Fruit fly (Drosophila melanogaster): ENCODE results near the gene Phlpp.

Phlpp gene

DNA sequence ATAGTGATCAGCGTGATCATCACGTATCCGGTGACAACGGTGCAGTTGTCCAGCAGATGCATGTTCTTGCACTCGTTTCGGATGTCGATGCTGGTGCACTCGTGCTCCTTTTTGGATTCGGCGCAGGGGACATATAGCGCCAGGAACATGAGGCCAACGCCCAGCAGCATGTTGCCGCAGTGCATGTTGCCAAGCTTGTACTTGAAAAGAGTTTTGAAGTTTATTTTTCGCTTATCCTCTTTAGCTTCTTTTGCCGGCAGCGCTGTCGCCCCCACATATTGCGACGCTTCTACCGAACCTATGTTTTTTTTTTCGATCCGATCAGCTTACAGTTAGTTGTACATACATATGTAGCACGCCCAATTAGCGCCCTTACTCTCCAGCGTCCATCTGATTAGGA, 9.5 kb downstream of the Phlpp start:
- TF ChIP-seq Dll (optimal IDR thresholded peaks at IDR 0.05) (no peak), usp (GFP tag; optimal IDR thresholded peaks at IDR 0.05) (no peak), CG8478 (optimal IDR thresholded peaks at IDR 0.05) (no peak), pan (optimal IDR thresholded peaks at IDR 0.05) (no peak), EcR (GFP tag; optimal IDR thresholded peaks at IDR 0.05) (no peak), psq (optimal IDR thresholded peaks at IDR 0.05) (no peak)

DNA sequence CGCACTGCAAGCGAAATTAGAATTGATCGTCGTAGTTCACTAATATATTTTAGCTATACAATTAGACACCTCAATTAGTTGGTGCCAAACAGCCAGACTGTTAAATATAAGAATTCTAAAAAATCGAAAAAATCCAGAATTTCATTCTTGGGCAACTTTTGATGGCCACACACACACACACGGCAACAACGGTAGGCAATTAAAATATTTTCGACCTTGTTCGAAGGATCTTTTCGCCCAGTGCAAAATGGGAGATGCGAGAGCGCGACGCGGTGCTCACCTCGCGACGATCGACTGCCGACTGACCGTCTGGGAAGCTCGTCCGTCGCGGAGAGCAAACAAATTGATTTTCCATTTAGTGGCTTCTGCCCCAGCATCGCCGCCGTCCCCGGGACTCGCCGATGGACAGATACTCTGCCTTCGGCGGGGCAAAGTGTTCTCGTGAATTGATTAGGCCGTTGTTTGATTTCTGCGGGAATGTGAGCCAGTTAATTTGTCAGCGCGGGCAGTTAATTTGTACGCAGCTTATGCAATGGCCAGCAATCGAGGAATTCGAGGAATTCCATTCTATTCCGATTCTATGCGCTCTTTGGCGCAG, 10.7 kb downstream of the Phlpp start, which contains the start of gene CG10702:
Gene CG10702, minus strand, starts transcription at position 304 of the 598 bp plus-strand sequence.
- TF ChIP-seq EcR (GFP tag; optimal IDR thresholded peaks at IDR 0.05) (no peak), usp (GFP tag; optimal IDR thresholded peaks at IDR 0.05) (no peak), Dll (optimal IDR thresholded peaks at IDR 0.05) (no peak), pan (optimal IDR thresholded peaks at IDR 0.05) (no peak), psq (optimal IDR thresholded peaks at IDR 0.05) (no peak), CG8478 (optimal IDR thresholded peaks at IDR 0.05) (no peak)

DNA sequence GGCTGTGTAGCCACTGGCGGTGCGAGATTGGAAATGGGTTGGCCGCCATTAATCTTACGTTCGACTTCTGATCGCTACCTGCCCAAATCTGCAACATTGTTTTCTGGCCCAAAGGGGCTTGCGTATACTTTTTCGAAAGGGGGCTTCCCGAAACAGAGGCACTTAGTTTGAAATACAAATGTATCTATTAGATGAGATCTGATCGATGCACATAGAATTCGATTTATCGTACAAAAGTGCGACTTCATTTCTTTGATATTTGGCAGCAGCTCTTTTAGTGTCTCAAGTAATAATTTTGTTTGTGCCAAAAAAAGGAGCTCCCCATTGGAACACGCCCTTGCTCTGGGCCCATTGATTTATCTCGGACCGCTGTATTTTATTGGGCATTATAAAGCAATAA, 12.8 kb downstream of the Phlpp start:
- no peak for TF ChIP-seq usp (GFP tag; optimal IDR thresholded peaks at IDR 0.05)
- no peak for TF ChIP-seq psq (optimal IDR thresholded peaks at IDR 0.05)
- TF ChIP-seq EcR (GFP tag; optimal IDR thresholded peaks at IDR 0.05) = no peak
- TF ChIP-seq CG8478 (optimal IDR thresholded peaks at IDR 0.05) = no peak
- TF ChIP-seq pan (optimal IDR thresholded peaks at IDR 0.05) = no peak
- no peak for TF ChIP-seq Dll (optimal IDR thresholded peaks at IDR 0.05)

DNA sequence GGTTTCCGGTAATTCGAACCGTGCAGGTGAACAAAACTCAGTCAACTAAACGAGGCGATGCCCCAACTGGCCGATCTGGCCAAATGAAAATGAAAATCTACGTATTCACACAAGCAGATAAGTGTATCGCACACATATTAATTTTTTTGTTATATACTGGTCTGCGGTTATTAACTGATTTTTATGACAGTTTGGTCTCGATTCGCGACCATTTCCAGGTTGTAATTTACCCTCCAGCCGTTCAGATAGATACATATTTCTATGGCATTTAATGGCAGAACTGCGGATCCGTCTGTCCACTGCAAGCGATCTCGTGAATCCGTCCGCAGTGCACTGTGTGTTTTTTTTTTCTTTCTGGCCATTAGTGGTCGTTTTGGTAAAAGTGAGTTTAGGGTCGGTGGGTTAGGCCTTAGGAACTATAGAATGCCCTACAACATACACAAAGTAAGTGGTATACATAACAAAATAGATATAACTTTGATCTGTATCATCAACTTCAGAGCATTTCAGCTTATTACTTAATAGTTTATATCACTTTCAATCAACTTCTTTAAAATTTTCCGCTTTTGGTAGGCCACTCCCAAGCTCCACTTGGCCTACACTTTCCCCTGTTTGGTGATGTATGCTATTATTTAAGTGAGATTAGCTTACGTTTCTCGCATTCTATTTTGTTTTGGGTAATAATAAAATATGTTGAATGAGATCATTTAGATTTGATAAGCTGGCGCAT, 15.3 kb downstream of the Phlpp start, which contains the start of gene CG17572:
Gene CG17572, minus strand, starts transcription at position 51 of the 730 bp plus-strand sequence.
- TF ChIP-seq pan (optimal IDR thresholded peaks at IDR 0.05) (no peak), psq (optimal IDR thresholded peaks at IDR 0.05) (no peak), usp (GFP tag; optimal IDR thresholded peaks at IDR 0.05) (no peak), CG8478 (optimal IDR thresholded peaks at IDR 0.05) (no peak), Dll (optimal IDR thresholded peaks at IDR 0.05) (no peak), EcR (GFP tag; optimal IDR thresholded peaks at IDR 0.05) (no peak)

DNA sequence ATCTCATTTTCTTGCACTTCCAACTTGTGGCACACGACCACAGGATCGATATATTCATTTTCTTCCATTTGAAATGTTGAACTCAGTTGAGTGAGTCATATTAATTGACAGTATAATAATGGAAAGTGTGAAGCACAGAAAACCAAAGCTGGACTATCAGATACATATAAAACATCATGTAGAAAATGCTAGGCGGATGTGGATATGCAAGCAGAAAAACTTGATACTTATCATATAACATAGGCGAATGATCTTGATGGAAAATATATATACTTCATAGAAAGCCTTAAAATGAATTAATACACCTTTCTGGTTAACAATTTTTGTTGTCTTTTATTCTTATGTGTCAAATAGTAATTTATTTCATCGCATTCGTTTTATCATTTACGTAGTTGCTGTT, 20.0 kb downstream of the Phlpp start, which contains the start of gene CG10700:
Gene CG10700, minus strand, starts transcription at position 101 of the 400 bp plus-strand sequence.
- TF ChIP-seq CG8478 (optimal IDR thresholded peaks at IDR 0.05) = no peak
- no peak for TF ChIP-seq Dll (optimal IDR thresholded peaks at IDR 0.05)
- TF ChIP-seq psq (optimal IDR thresholded peaks at IDR 0.05) = no peak
- TF ChIP-seq pan (optimal IDR thresholded peaks at IDR 0.05) = no peak
- no peak for TF ChIP-seq usp (GFP tag; optimal IDR thresholded peaks at IDR 0.05)
- no peak for TF ChIP-seq EcR (GFP tag; optimal IDR thresholded peaks at IDR 0.05)

DNA sequence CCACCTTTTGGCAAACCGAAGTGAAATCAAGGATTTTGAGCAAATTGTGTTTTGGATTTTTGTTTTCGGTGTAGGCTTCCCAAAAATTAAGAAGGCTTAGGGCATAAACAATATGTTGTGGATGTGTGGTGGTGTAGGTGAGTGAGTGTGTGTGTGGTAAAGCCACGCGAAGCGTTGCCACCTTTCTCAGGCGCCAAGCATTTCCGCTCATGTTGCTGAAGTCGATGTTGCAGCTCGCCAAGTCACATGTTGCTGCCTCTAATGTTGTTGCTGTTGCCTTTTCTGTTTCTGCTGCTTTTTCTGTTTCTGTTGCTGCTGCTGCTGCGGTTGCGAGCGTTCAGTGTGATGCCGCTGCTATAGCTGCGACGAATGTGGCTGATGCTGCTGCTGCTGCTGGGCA, 20.8 kb downstream of the Phlpp start:
- no peak for TF ChIP-seq EcR (GFP tag; optimal IDR thresholded peaks at IDR 0.05)
- TF ChIP-seq usp (GFP tag; optimal IDR thresholded peaks at IDR 0.05) = no peak
- no peak for TF ChIP-seq Dll (optimal IDR thresholded peaks at IDR 0.05)
- no peak for TF ChIP-seq CG8478 (optimal IDR thresholded peaks at IDR 0.05)
- TF ChIP-seq psq (optimal IDR thresholded peaks at IDR 0.05) = no peak
- no peak for TF ChIP-seq pan (optimal IDR thresholded peaks at IDR 0.05)

DNA sequence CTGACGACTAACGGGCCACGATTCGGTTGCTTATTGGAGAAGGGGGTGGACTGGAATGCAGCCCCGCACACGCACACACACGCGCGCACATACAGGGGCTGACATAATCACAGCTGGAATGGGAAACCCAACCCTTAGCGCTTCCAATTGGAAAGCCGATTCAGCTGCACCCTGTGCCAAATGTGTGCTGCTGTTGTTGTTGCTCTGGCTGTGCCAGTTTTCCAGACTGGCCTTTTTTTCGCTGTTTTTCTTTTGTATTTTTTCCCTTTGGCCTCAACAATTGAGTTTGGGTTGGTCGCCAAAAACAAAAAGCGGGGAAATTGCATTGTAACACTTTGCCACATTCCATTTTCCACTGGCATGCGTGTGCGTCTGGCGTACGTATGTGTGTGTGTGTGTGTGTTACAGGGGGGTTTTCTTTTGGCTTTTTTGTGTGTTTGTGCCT, 24.4 kb downstream of the Phlpp start:
- TF ChIP-seq CG8478 (optimal IDR thresholded peaks at IDR 0.05) (no peak), psq (optimal IDR thresholded peaks at IDR 0.05) (no peak), pan (optimal IDR thresholded peaks at IDR 0.05) (no peak)

DNA sequence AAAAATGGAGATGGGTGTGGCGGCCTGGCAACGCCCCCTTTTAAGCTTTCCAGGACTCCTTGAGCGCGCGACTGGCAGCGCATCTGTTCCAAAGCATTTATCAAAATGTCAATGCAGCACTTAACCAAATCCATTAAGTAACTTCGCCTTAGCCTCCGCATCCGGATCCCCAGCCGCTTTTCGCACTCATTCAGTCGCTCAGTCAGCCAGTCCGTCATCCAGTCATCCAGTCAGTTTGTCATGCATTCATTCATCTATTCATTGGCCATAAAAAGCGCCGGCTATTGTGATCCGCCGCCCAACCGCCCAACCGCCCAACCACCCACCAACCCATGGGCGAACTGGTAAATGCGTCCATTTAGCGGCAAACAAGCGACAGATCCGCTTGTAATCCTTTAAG, 30.0 kb downstream of the Phlpp start:
- TF ChIP-seq pan (optimal IDR thresholded peaks at IDR 0.05) (no peak), EcR (GFP tag; optimal IDR thresholded peaks at IDR 0.05) (no peak), psq (optimal IDR thresholded peaks at IDR 0.05) (no peak), CG8478 (optimal IDR thresholded peaks at IDR 0.05) (no peak), Dll (optimal IDR thresholded peaks at IDR 0.05) (no peak), usp (GFP tag; optimal IDR thresholded peaks at IDR 0.05) (no peak)

DNA sequence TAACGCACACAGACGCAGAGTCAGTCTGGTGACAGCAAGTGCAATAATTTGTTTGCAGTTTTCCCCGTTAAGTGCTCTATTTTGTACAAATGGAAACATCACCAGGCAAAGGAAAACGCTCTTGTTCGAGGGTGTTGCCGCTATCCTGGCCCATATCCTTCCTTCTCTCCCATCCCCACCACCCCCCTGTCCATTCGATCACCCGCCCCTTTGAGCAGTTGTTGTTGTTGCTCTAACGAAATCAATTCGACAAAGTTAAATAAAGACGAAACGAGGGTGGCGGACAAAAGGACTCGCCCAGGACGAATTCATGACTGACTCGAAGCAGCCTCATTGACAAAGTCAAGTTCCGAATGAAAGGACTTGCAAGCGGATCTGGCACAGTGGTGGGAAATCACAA, 30.5 kb downstream of the Phlpp start:
- TF ChIP-seq usp (GFP tag; optimal IDR thresholded peaks at IDR 0.05) (no peak), CG8478 (optimal IDR thresholded peaks at IDR 0.05) (no peak), EcR (GFP tag; optimal IDR thresholded peaks at IDR 0.05) (no peak), Dll (optimal IDR thresholded peaks at IDR 0.05) (no peak), psq (optimal IDR thresholded peaks at IDR 0.05) (no peak), pan (optimal IDR thresholded peaks at IDR 0.05) (no peak)

DNA sequence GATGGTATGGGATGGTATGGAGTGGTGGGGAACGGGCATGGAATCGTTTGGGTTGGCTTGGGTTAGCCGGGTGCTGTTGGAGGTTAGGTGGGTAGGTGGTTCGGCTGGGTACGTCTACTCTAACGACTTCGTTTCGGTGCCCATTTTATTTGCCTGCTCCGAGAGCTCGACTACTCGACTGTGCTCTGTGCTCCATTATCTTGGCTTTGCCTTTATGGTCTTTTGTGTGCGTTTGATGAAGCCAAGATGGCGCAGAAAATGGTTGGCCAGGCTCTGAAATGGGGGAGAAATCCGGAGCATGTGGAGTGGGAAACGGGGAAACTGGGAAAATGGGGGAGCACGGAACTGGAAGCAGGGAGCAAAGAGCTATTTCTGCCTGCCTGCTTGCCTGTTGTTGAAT, 34.9 kb downstream of the Phlpp start:
- TF ChIP-seq pan (optimal IDR thresholded peaks at IDR 0.05) = no peak
- no peak for TF ChIP-seq CG8478 (optimal IDR thresholded peaks at IDR 0.05)
- no peak for TF ChIP-seq usp (GFP tag; optimal IDR thresholded peaks at IDR 0.05)
- TF ChIP-seq EcR (GFP tag; optimal IDR thresholded peaks at IDR 0.05) = no peak
- TF ChIP-seq psq (optimal IDR thresholded peaks at IDR 0.05) = no peak
- TF ChIP-seq Dll (optimal IDR thresholded peaks at IDR 0.05) = no peak

DNA sequence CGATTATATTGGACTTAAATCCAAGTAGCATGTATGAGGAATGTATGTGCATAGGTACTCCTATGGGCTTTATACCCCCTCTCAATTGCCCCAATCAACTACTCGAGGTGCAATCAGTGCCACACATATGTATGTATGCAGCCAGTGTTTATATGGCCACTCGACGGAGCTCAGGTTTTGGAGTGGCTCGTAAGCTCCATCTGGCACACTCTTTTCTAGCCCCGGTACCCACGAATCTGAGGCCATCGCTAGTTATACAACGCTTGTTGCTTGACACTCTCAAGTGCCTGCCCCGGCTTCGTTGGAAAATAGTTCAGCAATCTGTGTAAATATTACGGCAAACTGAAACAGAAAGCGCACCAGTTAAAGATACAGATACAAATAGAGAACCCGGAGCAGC, 37.4 kb downstream of the Phlpp start:
- TF ChIP-seq CG8478 (optimal IDR thresholded peaks at IDR 0.05) (no peak), pan (optimal IDR thresholded peaks at IDR 0.05) (no peak), psq (optimal IDR thresholded peaks at IDR 0.05) (no peak), Dll (optimal IDR thresholded peaks at IDR 0.05) (no peak)

DNA sequence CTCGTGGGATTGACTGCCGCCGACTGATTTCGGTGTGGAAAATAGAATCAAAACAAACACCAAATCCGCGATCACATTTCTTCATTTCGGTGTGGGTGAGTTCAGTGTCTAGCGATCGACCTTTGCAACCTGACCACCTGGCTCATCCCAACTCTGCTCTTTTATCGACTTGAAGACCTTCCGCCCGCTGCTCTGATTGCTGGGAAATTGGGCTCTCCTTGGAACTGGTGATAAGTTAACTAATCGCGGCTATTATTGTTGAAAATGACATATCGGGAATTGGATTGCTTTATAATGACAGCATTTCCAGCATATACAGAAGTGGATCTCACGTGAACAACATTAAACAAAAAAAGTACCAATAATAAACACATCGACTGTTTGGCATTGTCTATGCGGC, 38.4 kb downstream of the Phlpp start:
- no peak for TF ChIP-seq psq (optimal IDR thresholded peaks at IDR 0.05)
- no peak for TF ChIP-seq EcR (GFP tag; optimal IDR thresholded peaks at IDR 0.05)
- TF ChIP-seq CG8478 (optimal IDR thresholded peaks at IDR 0.05) = no peak

All from whole organism.